Worm (Caenorhabditis elegans) whole organism, L4/young adult: ENCODE results near the gene egl-20.

Source experiments
- W03F9.2 ChIP-seq: fragments of 150-350 bp; optimal IDR thresholded peaks from 2 replicates; lab custom pipeline; 2014; ENCODE audit warnings: missing biosample characterization, missing genetic modification characterization
- dao-5 ChIP-seq: sonication (generic microtip); optimal IDR thresholded peaks from 2 replicates; lab custom pipeline; 2016; ENCODE audit warnings: missing genotype, missing genetic modification characterization, moderate library complexity, missing compliant biosample characterization

- TF ChIP-seq dao-5 (tag; lab: Kevin White, UChicago): no peak
- TF ChIP-seq W03F9.2 (tag; lab: Kevin White, UChicago): no peak
Observed at ce11 chrIV:9854952-9855351, 39.6 kb upstream of the egl-20 start.
